1 fruit fly cellular context compared by ENCODE assay signal in genomic region chr3L:3862504-3863380, dm6.
TF ChIP-seq lines count a peak whose summit lies in the region.

No protein-coding gene starts in this region.

TF ChIP-seq in whole organism, embryonic, 481 proteins besides CTCF, POLR2A, EP300 and RAD21 (continued from another document and continues in another):
- peak; percentile 60 for TF ChIP-seq tx (GFP tag; optimal IDR thresholded peaks at IDR 0.05; lab: Kevin White, UChicago)
- no peak for TF ChIP-seq vnd (GFP tag; IDR thresholded peaks at IDR 0.05; lab: Robert Waterston, UW; ENCODE audit: partially characterized antibody)
- peak; percentile 9 for TF ChIP-seq CG1233 (GFP tag; optimal IDR thresholded peaks at IDR 0.05; lab: Kevin White, UChicago)
- TF ChIP-seq CG1792 (GFP tag; optimal IDR thresholded peaks at IDR 0.05; lab: Kevin White, UChicago): peak; percentile 34
- TF ChIP-seq Sox102F (GFP tag; optimal IDR thresholded peaks at IDR 0.05; lab: Kevin White, UChicago): peak; percentile 76
- no peak for TF ChIP-seq bigmax (GFP tag; optimal IDR thresholded peaks at IDR 0.05; lab: Kevin White, UChicago)
- peak; percentile 80 for TF ChIP-seq CG4820 (GFP tag; optimal IDR thresholded peaks at IDR 0.05; lab: Kevin White, UChicago)
- TF ChIP-seq wdn (GFP tag; IDR thresholded peaks at IDR 0.05; lab: Robert Waterston, UW): no peak
- peak; percentile 3 for TF ChIP-seq tup (GFP tag; optimal IDR thresholded peaks at IDR 0.05; lab: Kevin White, UChicago)
- peak; percentile 74 for TF ChIP-seq tio (GFP tag; optimal IDR thresholded peaks at IDR 0.05; lab: Kevin White, UChicago)
- no peak for TF ChIP-seq Bgb (GFP tag; IDR thresholded peaks at IDR 0.05; lab: Robert Waterston, UW; ENCODE audit: partially characterized antibody)
- TF ChIP-seq sima (GFP tag; optimal IDR thresholded peaks at IDR 0.05; lab: Kevin White, UChicago): no peak
- TF ChIP-seq B-H2 (GFP tag; optimal IDR thresholded peaks at IDR 0.05; lab: Kevin White, UChicago): no peak
- TF ChIP-seq CG11695 (GFP tag; IDR thresholded peaks at IDR 0.05; lab: Robert Waterston, UW): 0 out of 3 replicates have a peak, but pooled peaks have one; percentile 54
- no peak for TF ChIP-seq CG11247 (GFP tag; IDR thresholded peaks at IDR 0.05; lab: Robert Waterston, UW)
- peak; percentile 85 for TF ChIP-seq CG9727 (GFP tag; optimal IDR thresholded peaks at IDR 0.05; lab: Kevin White, UChicago)
- peak; percentile 4 for TF ChIP-seq Bteb2 (GFP tag; optimal IDR thresholded peaks at IDR 0.05; lab: Kevin White, UChicago)
- TF ChIP-seq onecut (GFP tag; IDR thresholded peaks at IDR 0.05; lab: Robert Waterston, UW): peak; percentile 59
- TF ChIP-seq CG16813 (GFP tag; IDR thresholded peaks at IDR 0.05; lab: Robert Waterston, UW; ENCODE audit: partially characterized antibody): no peak
- TF ChIP-seq ind (GFP tag; optimal IDR thresholded peaks at IDR 0.05; lab: Kevin White, UChicago): peak; percentile 43
- no peak for TF ChIP-seq CG8478 (optimal IDR thresholded peaks at IDR 0.05; lab: Kevin White, UChicago)
- no peak for TF ChIP-seq ken (GFP tag; IDR thresholded peaks at IDR 0.05; lab: Robert Waterston, UW)
- no peak for TF ChIP-seq wek (GFP tag; optimal IDR thresholded peaks at IDR 0.05; lab: Kevin White, UChicago)
- no peak for TF ChIP-seq sug (tag; optimal IDR thresholded peaks at IDR 0.05; lab: Kevin White, UChicago)
- TF ChIP-seq CkIIα-i1 (GFP tag; IDR thresholded peaks at IDR 0.05; lab: Robert Waterston, UW): no peak
- TF ChIP-seq pita (GFP tag; optimal IDR thresholded peaks at IDR 0.05; lab: Kevin White, UChicago): no peak
- peak; percentile 48 for TF ChIP-seq CG6689 (GFP tag; IDR thresholded peaks at IDR 0.05; lab: Robert Waterston, UW)
- TF ChIP-seq CoRest (tag; optimal IDR thresholded peaks at IDR 0.05; lab: Kevin White, UChicago): peak; percentile 72
- no peak for TF ChIP-seq CG14014 (GFP tag; IDR thresholded peaks at IDR 0.05; lab: Robert Waterston, UW)
- no peak for TF ChIP-seq Kr (GFP tag; optimal IDR thresholded peaks at IDR 0.05; lab: Kevin White, UChicago)
- TF ChIP-seq eve (GFP tag; optimal IDR thresholded peaks at IDR 0.05; lab: Kevin White, UChicago): peak in 1 of 2 experiments; percentile 88
- peak; percentile 42; the same call in 1 of the 3 replicates for TF ChIP-seq CG6175 (GFP tag; IDR thresholded peaks at IDR 0.05; lab: Robert Waterston, UW)
- peak; percentile 43; the same call in 1 of the 2 replicates for TF ChIP-seq CG10366 (GFP tag; IDR thresholded peaks at IDR 0.05; lab: Robert Waterston, UW)
- TF ChIP-seq hth (optimal IDR thresholded peaks at IDR 0.05; lab: Kevin White, UChicago): no peak
- peak; percentile 83 for TF ChIP-seq otp (GFP tag; IDR thresholded peaks at IDR 0.05; lab: Robert Waterston, UW)
- peak; percentile 61 for TF ChIP-seq gsb-n (tag; optimal IDR thresholded peaks at IDR 0.05; lab: Kevin White, UChicago)
- TF ChIP-seq CG16815 (GFP tag; optimal IDR thresholded peaks at IDR 0.05; lab: Kevin White, UChicago): peak; percentile 79
- TF ChIP-seq CG33557 (GFP tag; optimal IDR thresholded peaks at IDR 0.05; lab: Kevin White, UChicago): peak; percentile 79
- TF ChIP-seq CG9876 (GFP tag; optimal IDR thresholded peaks at IDR 0.05; lab: Kevin White, UChicago): peak; percentile 27
- TF ChIP-seq CG3838 (GFP tag; optimal IDR thresholded peaks at IDR 0.05; lab: Kevin White, UChicago): no peak
- TF ChIP-seq CG13123 (GFP tag; optimal IDR thresholded peaks at IDR 0.05; lab: Kevin White, UChicago): peak; percentile 31
- TF ChIP-seq Hr3 (GFP tag; optimal IDR thresholded peaks at IDR 0.05; lab: Kevin White, UChicago): peak; percentile 67
- peak; percentile 13 for TF ChIP-seq cato (GFP tag; optimal IDR thresholded peaks at IDR 0.05; lab: Kevin White, UChicago; ENCODE audit: borderline replicate concordance)
- TF ChIP-seq CG15601 (tag; optimal IDR thresholded peaks at IDR 0.05; lab: Kevin White, UChicago): peak; percentile 74
- TF ChIP-seq Fer1 (GFP tag; optimal IDR thresholded peaks at IDR 0.05; lab: Kevin White, UChicago): no peak
- TF ChIP-seq Ets65A (GFP tag; lab: Kevin White, UChicago): peak; percentile 93
- peak; percentile 37 for TF ChIP-seq CG6654 (GFP tag; optimal IDR thresholded peaks at IDR 0.05; lab: Kevin White, UChicago)
- peak; percentile 72; the same call in 2 of the 3 replicates for TF ChIP-seq CG17361 (GFP tag; IDR thresholded peaks at IDR 0.05; lab: Robert Waterston, UW)
- TF ChIP-seq fd96Cb (tag; optimal IDR thresholded peaks at IDR 0.05; lab: Kevin White, UChicago): peak; percentile 81
- peak; percentile 56 for TF ChIP-seq NC2α (GFP tag; optimal IDR thresholded peaks at IDR 0.05; lab: Kevin White, UChicago)
- peak; percentile 49 for TF ChIP-seq Camta (GFP tag; optimal IDR thresholded peaks at IDR 0.05; lab: Kevin White, UChicago)
- TF ChIP-seq dysf (GFP tag; IDR thresholded peaks at IDR 0.05; lab: Robert Waterston, UW): 0 out of 3 replicates have a peak, but pooled peaks have one; percentile 36
- no peak for TF ChIP-seq emc (GFP tag; optimal IDR thresholded peaks at IDR 0.05; lab: Kevin White, UChicago)
- TF ChIP-seq scrt (GFP tag; optimal IDR thresholded peaks at IDR 0.05; lab: Kevin White, UChicago): no peak
- TF ChIP-seq gcm2 (GFP tag; optimal IDR thresholded peaks at IDR 0.05; lab: Kevin White, UChicago): peak; percentile 22
- TF ChIP-seq CG13424 (tag; optimal IDR thresholded peaks at IDR 0.05; lab: Kevin White, UChicago): peak; percentile 73
- peak; percentile 70 for TF ChIP-seq Mes4 (GFP tag; optimal IDR thresholded peaks at IDR 0.05; lab: Kevin White, UChicago)
- TF ChIP-seq CG18764 (GFP tag; optimal IDR thresholded peaks at IDR 0.05; lab: Kevin White, UChicago): peak; percentile 51
- peak; percentile 46 for TF ChIP-seq Fer3 (tag; optimal IDR thresholded peaks at IDR 0.05; lab: Kevin White, UChicago)
- no peak for TF ChIP-seq NFAT (GFP tag; IDR thresholded peaks at IDR 0.05; lab: Robert Waterston, UW)
- no peak for TF ChIP-seq Neu2 (GFP tag; optimal IDR thresholded peaks at IDR 0.05; lab: Kevin White, UChicago; ENCODE audit: borderline replicate concordance)
- TF ChIP-seq CG17802 (tag; optimal IDR thresholded peaks at IDR 0.05; lab: Kevin White, UChicago): no peak
- TF ChIP-seq CG11723 (GFP tag; optimal IDR thresholded peaks at IDR 0.05; lab: Kevin White, UChicago): peak; percentile 20
- no peak for TF ChIP-seq CG10147 (GFP tag; optimal IDR thresholded peaks at IDR 0.05; lab: Kevin White, UChicago)
- no peak for TF ChIP-seq dimm (GFP tag; IDR thresholded peaks at IDR 0.05; lab: Robert Waterston, UW)
- no peak for TF ChIP-seq CG15479 (GFP tag; optimal IDR thresholded peaks at IDR 0.05; lab: Kevin White, UChicago)
- TF ChIP-seq Awh (GFP tag; IDR thresholded peaks at IDR 0.05; lab: Robert Waterston, UW): peak; percentile 84
- TF ChIP-seq CG7556 (GFP tag; optimal IDR thresholded peaks at IDR 0.05; lab: Kevin White, UChicago): peak; percentile 58
- no peak for TF ChIP-seq her (GFP tag; optimal IDR thresholded peaks at IDR 0.05; lab: Kevin White, UChicago)
- TF ChIP-seq lbe (GFP tag; optimal IDR thresholded peaks at IDR 0.05; lab: Kevin White, UChicago): no peak
- TF ChIP-seq bsh (GFP tag; optimal IDR thresholded peaks at IDR 0.05; lab: Kevin White, UChicago): peak in 1 of 2 experiments; percentile 88
- peak; percentile 76; the same call in 2 of the 3 replicates for TF ChIP-seq zfh1 (GFP tag; IDR thresholded peaks at IDR 0.05; lab: Robert Waterston, UW)
- TF ChIP-seq mam (GFP tag; optimal IDR thresholded peaks at IDR 0.05; lab: Kevin White, UChicago): no peak
- TF ChIP-seq Bdp1 (GFP tag; optimal IDR thresholded peaks at IDR 0.05; lab: Kevin White, UChicago): peak; percentile 39
- no peak for TF ChIP-seq HmgZ (tag; optimal IDR thresholded peaks at IDR 0.05; lab: Kevin White, UChicago)
- TF ChIP-seq chn (GFP tag; optimal IDR thresholded peaks at IDR 0.05; lab: Kevin White, UChicago): peak; percentile 75
- no peak for TF ChIP-seq Doc3 (GFP tag; IDR thresholded peaks at IDR 0.05; lab: Robert Waterston, UW; ENCODE audit: partially characterized antibody)
- no peak for TF ChIP-seq h (optimal IDR thresholded peaks at IDR 0.05; lab: Kevin White, UChicago)
- TF ChIP-seq jumu (GFP tag; optimal IDR thresholded peaks at IDR 0.05; lab: Kevin White, UChicago): no peak
- TF ChIP-seq CG11696 (GFP tag; IDR thresholded peaks at IDR 0.05; lab: Robert Waterston, UW): no peak
- TF ChIP-seq CG7963 (GFP tag; IDR thresholded peaks at IDR 0.05; lab: Robert Waterston, UW; ENCODE audit: partially characterized antibody): no peak
- TF ChIP-seq CG2120 (GFP tag; optimal IDR thresholded peaks at IDR 0.05; lab: Kevin White, UChicago): peak; percentile 27
- no peak for TF ChIP-seq Lpt (GFP tag; optimal IDR thresholded peaks at IDR 0.05; lab: Kevin White, UChicago)
- no peak for TF ChIP-seq Sry-β (GFP tag; optimal IDR thresholded peaks at IDR 0.05; lab: Kevin White, UChicago)
- peak; percentile 31; the same call in 1 of the 3 replicates for TF ChIP-seq Optix (GFP tag; IDR thresholded peaks at IDR 0.05; lab: Robert Waterston, UW)
- TF ChIP-seq gfzf (GFP tag; optimal IDR thresholded peaks at IDR 0.05; lab: Kevin White, UChicago): no peak
- peak in 1 of 3 experiments; percentile 73 for TF ChIP-seq Stat92E (GFP tag; optimal IDR thresholded peaks at IDR 0.05; lab: Kevin White, UChicago)
- peak; percentile 66 for TF ChIP-seq Ptx1 (GFP tag; IDR thresholded peaks at IDR 0.05; lab: Robert Waterston, UW)
- TF ChIP-seq CG6272 (GFP tag; IDR thresholded peaks at IDR 0.05; lab: Robert Waterston, UW): no peak
- no peak for TF ChIP-seq Antp (GFP tag; optimal IDR thresholded peaks at IDR 0.05; lab: Kevin White, UChicago)
- peak; percentile 22 for TF ChIP-seq Dad (GFP tag; optimal IDR thresholded peaks at IDR 0.05; lab: Kevin White, UChicago)
- no peak for TF ChIP-seq CG17186 (GFP tag; optimal IDR thresholded peaks at IDR 0.05; lab: Kevin White, UChicago)
- TF ChIP-seq sens (GFP tag; lab: Kevin White, UChicago): peak; percentile 95
- TF ChIP-seq run (tag; optimal IDR thresholded peaks at IDR 0.05; lab: Kevin White, UChicago): no peak
- TF ChIP-seq Nf-YB (GFP tag; optimal IDR thresholded peaks at IDR 0.05; lab: Kevin White, UChicago): peak; percentile 56
- peak; percentile 69 for TF ChIP-seq CG1603 (tag; optimal IDR thresholded peaks at IDR 0.05; lab: Kevin White, UChicago)
- TF ChIP-seq CG7271 (tag; optimal IDR thresholded peaks at IDR 0.05; lab: Kevin White, UChicago): peak; percentile 14
- TF ChIP-seq knrl (GFP tag; IDR thresholded peaks at IDR 0.05; lab: Robert Waterston, UW; ENCODE audit: partially characterized antibody): no peak
- TF ChIP-seq trh (GFP tag; optimal IDR thresholded peaks at IDR 0.05; lab: Kevin White, UChicago): peak; percentile 40
- TF ChIP-seq shn (GFP tag; optimal IDR thresholded peaks at IDR 0.05; lab: Kevin White, UChicago): peak; percentile 60
- TF ChIP-seq CG31441 (GFP tag; IDR thresholded peaks at IDR 0.05; lab: Robert Waterston, UW): peak; percentile 84
- no peak for TF ChIP-seq exex (tag; optimal IDR thresholded peaks at IDR 0.05; lab: Kevin White, UChicago)
- TF ChIP-seq CG6791 (GFP tag; IDR thresholded peaks at IDR 0.05; lab: Robert Waterston, UW; ENCODE audit: partially characterized antibody): no peak
- peak; percentile 53; the same call in 1 of the 2 replicates for TF ChIP-seq ranshi (GFP tag; IDR thresholded peaks at IDR 0.05; lab: Robert Waterston, UW)
- TF ChIP-seq D (optimal IDR thresholded peaks at IDR 0.05; lab: Kevin White, UChicago): no peak
- peak; percentile 81 for TF ChIP-seq D (GFP tag; optimal IDR thresholded peaks at IDR 0.05; lab: Kevin White, UChicago)
- TF ChIP-seq NK7.1 (GFP tag; optimal IDR thresholded peaks at IDR 0.05; lab: Kevin White, UChicago): no peak
- TF ChIP-seq amos (GFP tag; IDR thresholded peaks at IDR 0.05; lab: Robert Waterston, UW; ENCODE audit: partially characterized antibody): no peak
- TF ChIP-seq CG8924 (tag; optimal IDR thresholded peaks at IDR 0.05; lab: Kevin White, UChicago): peak; percentile 83
- no peak for TF ChIP-seq CG5953 (GFP tag; IDR thresholded peaks at IDR 0.05; lab: Robert Waterston, UW)
- no peak for TF ChIP-seq dan (GFP tag; IDR thresholded peaks at IDR 0.05; lab: Robert Waterston, UW)
- TF ChIP-seq CG13296 (GFP tag; optimal IDR thresholded peaks at IDR 0.05; lab: Kevin White, UChicago): no peak
- peak; percentile 83; the same call in 1 of the 2 replicates for TF ChIP-seq CG17328 (GFP tag; IDR thresholded peaks at IDR 0.05; lab: Robert Waterston, UW)
- TF ChIP-seq pum (GFP tag; optimal IDR thresholded peaks at IDR 0.05; lab: Kevin White, UChicago): no peak
- peak; percentile 85 for TF ChIP-seq CG12391 (tag; optimal IDR thresholded peaks at IDR 0.05; lab: Kevin White, UChicago)
- TF ChIP-seq nau (GFP tag; optimal IDR thresholded peaks at IDR 0.05; lab: Kevin White, UChicago): peak; percentile 48
- TF ChIP-seq corto (GFP tag; optimal IDR thresholded peaks at IDR 0.05; lab: Kevin White, UChicago): no peak
- peak; percentile 62 for TF ChIP-seq Usf (GFP tag; optimal IDR thresholded peaks at IDR 0.05; lab: Kevin White, UChicago)
- TF ChIP-seq Jarid2 (GFP tag; optimal IDR thresholded peaks at IDR 0.05; lab: Kevin White, UChicago): no peak
- TF ChIP-seq CG18619 (GFP tag; optimal IDR thresholded peaks at IDR 0.05; lab: Kevin White, UChicago): peak; percentile 43
- no peak for TF ChIP-seq mld (GFP tag; IDR thresholded peaks at IDR 0.05; lab: Robert Waterston, UW; ENCODE audit: partially characterized antibody)
- TF ChIP-seq sob (GFP tag; IDR thresholded peaks at IDR 0.05; lab: Robert Waterston, UW): no peak; the same call in 1 of the 2 replicates
- TF ChIP-seq CG3281 (GFP tag; optimal IDR thresholded peaks at IDR 0.05; lab: Kevin White, UChicago): no peak
- no peak; the same call in 2 of the 3 replicates for TF ChIP-seq B-H1 (GFP tag; IDR thresholded peaks at IDR 0.05; lab: Robert Waterston, UW)
- TF ChIP-seq CG8281 (tag; optimal IDR thresholded peaks at IDR 0.05; lab: Kevin White, UChicago): no peak
- no peak for TF ChIP-seq abd-A (tag; optimal IDR thresholded peaks at IDR 0.05; lab: Kevin White, UChicago)
- TF ChIP-seq Trl (optimal IDR thresholded peaks at IDR 0.05; lab: Kevin White, UChicago): no peak
- TF ChIP-seq Trl (GFP tag; optimal IDR thresholded peaks at IDR 0.05; lab: Kevin White, UChicago): no peak
- TF ChIP-seq Aef1 (GFP tag; IDR thresholded peaks at IDR 0.05; lab: Robert Waterston, UW): no peak
- TF ChIP-seq Tbp (GFP tag; optimal IDR thresholded peaks at IDR 0.05; lab: Kevin White, UChicago): no peak
- peak; percentile 62 for TF ChIP-seq nerfin-1 (tag; optimal IDR thresholded peaks at IDR 0.05; lab: Kevin White, UChicago)
- TF ChIP-seq pb (GFP tag; optimal IDR thresholded peaks at IDR 0.05; lab: Kevin White, UChicago): no peak
- TF ChIP-seq CG3847 (GFP tag; IDR thresholded peaks at IDR 0.05; lab: Robert Waterston, UW): no peak
